Fruit fly (Drosophila melanogaster) whole organism, embryonic: ENCODE measurements around the gene mahe.
A peak's percentile ranks its signal among the peaks of the same experiment; 100 is the strongest.

Experiments
- Adf1 ChIP-seq: fragments of 200-800 bp; sonication (Bioruptor generic); IDR thresholded peaks from 2 replicates; pipeline ENCODE4 v1.3.6; 2022; ENCODE audit warnings: missing biosample characterization, missing genetic modification characterization
- Atf-2 ChIP-seq: fragments of 200-800 bp; sonication (Bioruptor generic); optimal IDR thresholded peaks from 2 replicates; lab custom pipeline; 2016; ENCODE audit warnings: missing biosample characterization, missing genetic modification characterization
- C15 ChIP-seq: fragments of 200-800 bp; sonication (Bioruptor generic); IDR thresholded peaks from 3 replicates; pipeline ENCODE4 v1.3.6; 2022; ENCODE audit warnings: missing biosample characterization, missing genetic modification characterization
- CG10274 ChIP-seq: fragments of 200-800 bp; sonication (Bioruptor generic); optimal IDR thresholded peaks from 3 replicates; lab custom pipeline; 2017; ENCODE audit warnings: missing biosample characterization, mild to moderate bottlenecking, missing genetic modification characterization
- CG11093 ChIP-seq: fragments of 200-800 bp; sonication (Bioruptor generic); IDR thresholded peaks from 3 replicates; pipeline ENCODE4 v1.3.6; 2022; ENCODE audit warnings: missing biosample characterization, missing genetic modification characterization
- CG11695 ChIP-seq: fragments of 200-800 bp; sonication (Bioruptor generic); IDR thresholded peaks from 3 replicates; pipeline ENCODE4 v1.3.6; 2022; ENCODE audit warnings: missing biosample characterization, missing genetic modification characterization
- CG13424 ChIP-seq: fragments of 200-800 bp; sonication (Bioruptor generic); optimal IDR thresholded peaks from 2 replicates; lab custom pipeline; 2019; ENCODE audit warnings: missing biosample characterization, mild to moderate bottlenecking, missing genetic modification characterization, moderate library complexity
- CG2712 ChIP-seq: fragments of 200-800 bp; optimal IDR thresholded peaks from 3 replicates; lab custom pipeline; 2019; ENCODE audit warnings: missing biosample characterization, mild to moderate bottlenecking, missing genetic modification characterization, moderate library complexity
- CG31224 ChIP-seq: fragments of 200-800 bp; sonication (Bioruptor generic); IDR thresholded peaks from 2 replicates; pipeline ENCODE4 v1.3.6; 2022; ENCODE audit warnings: missing biosample characterization, missing genetic modification characterization
- CG34376 ChIP-seq: fragments of 200-800 bp; sonication (Bioruptor generic); optimal IDR thresholded peaks from 2 replicates; lab custom pipeline; 2018; ENCODE audit warnings: missing biosample characterization, mild to moderate bottlenecking, missing genetic modification characterization
- CG4820 ChIP-seq: fragments of 200-800 bp; sonication (Bioruptor generic); optimal IDR thresholded peaks from 3 replicates; lab custom pipeline; 2016; ENCODE audit warnings: missing biosample characterization, missing genetic modification characterization
- CG6175 ChIP-seq: fragments of 200-800 bp; sonication (Bioruptor generic); IDR thresholded peaks from 3 replicates; pipeline ENCODE4 v1.3.6; 2022; ENCODE audit warnings: missing biosample characterization, missing genetic modification characterization
- CG6683 ChIP-seq: fragments of 200-800 bp; sonication (Bioruptor generic); optimal IDR thresholded peaks from 2 replicates; lab custom pipeline; 2017; ENCODE audit warnings: missing biosample characterization, mild to moderate bottlenecking, missing genetic modification characterization, missing genetic modification reagents
- CG7357 ChIP-seq: fragments of 200-800 bp; sonication (Bioruptor generic); IDR thresholded peaks from 3 replicates; pipeline ENCODE4 v1.3.6; 2022; ENCODE audit warnings: missing biosample characterization, missing genetic modification characterization
- CG7786 ChIP-seq: fragments of 200-800 bp; sonication (Bioruptor generic); optimal IDR thresholded peaks from 2 replicates; lab custom pipeline; 2016; ENCODE audit warnings: missing biosample characterization, missing genetic modification characterization
- CG9215 ChIP-seq: fragments of 200-800 bp; sonication (Bioruptor generic); IDR thresholded peaks from 2 replicates; pipeline ENCODE4 v1.3.6; 2022; ENCODE audit warnings: missing biosample characterization, missing genetic modification characterization
- CG9437 ChIP-seq: fragments of 200-800 bp; sonication (Bioruptor generic); optimal IDR thresholded peaks from 2 replicates; lab custom pipeline; 2018; ENCODE audit warnings: missing biosample characterization, mild to moderate bottlenecking, missing genetic modification characterization
- CG9727 ChIP-seq: fragments of 200-800 bp; sonication (Bioruptor generic); optimal IDR thresholded peaks from 3 replicates; lab custom pipeline; 2017; ENCODE audit warnings: missing biosample characterization, mild to moderate bottlenecking, missing genetic modification characterization
- CG9876 ChIP-seq: fragments of 200-800 bp; sonication (Bioruptor generic); optimal IDR thresholded peaks from 2 replicates; lab custom pipeline; 2016; ENCODE audit warnings: missing biosample characterization, missing genetic modification characterization
- D ChIP-seq, 2 experiments: fragments of 200-800 bp in 1 of 2; fragments of >200 bp in 1 of 2; sonication (Bioruptor generic) in 1 of 2; optimal IDR thresholded peaks; 2 replicates in 1 of 2; 3 replicates in 1 of 2; lab custom pipeline; 2017; ENCODE audit warnings: mild to moderate bottlenecking in 1 of 2, missing biosample characterization in 1 of 2, missing genetic modification characterization in 1 of 2, missing genetic modification reagents in 1 of 2
- Deaf1 ChIP-seq: fragments of 200-800 bp; optimal IDR thresholded peaks from 3 replicates; lab custom pipeline; 2019; ENCODE audit warnings: missing biosample characterization, mild to moderate bottlenecking, missing genetic modification characterization, moderate library complexity
- Dll ChIP-seq: fragments of 200-800 bp; sonication (Bioruptor generic); IDR thresholded peaks from 4 replicates; pipeline ENCODE4 v1.3.6; 2022; ENCODE audit warnings: missing biosample characterization, missing genetic modification characterization; ENCODE audit not compliant: partially characterized antibody
- HLH54F ChIP-seq: fragments of 200-800 bp; sonication (Bioruptor generic); optimal IDR thresholded peaks from 3 replicates; lab custom pipeline; 2016; ENCODE audit warnings: missing biosample characterization, missing genetic modification characterization
- Med ChIP-seq: fragments of 200-800 bp; sonication (Bioruptor generic); peaks from one replicate; lab custom pipeline; 2016; ENCODE audit warnings: missing biosample characterization, missing genetic modification characterization, mild to moderate bottlenecking, inconsistent platforms, moderate library complexity
- Optix ChIP-seq: fragments of 200-800 bp; sonication (Bioruptor generic); IDR thresholded peaks from 3 replicates; pipeline ENCODE4 v1.3.6; 2022; ENCODE audit warnings: missing biosample characterization, missing genetic modification characterization
- Spps ChIP-seq: fragments of 200-800 bp; sonication (Bioruptor generic); optimal IDR thresholded peaks from 2 replicates; lab custom pipeline; 2018; ENCODE audit warnings: missing biosample characterization, mild to moderate bottlenecking, missing genetic modification characterization
- Xrp1 ChIP-seq: fragments of 200-800 bp; sonication (Bioruptor generic); IDR thresholded peaks from 2 replicates; pipeline ENCODE4 v1.3.6; 2022; ENCODE audit warnings: missing biosample characterization, missing genetic modification characterization
- abd-A ChIP-seq: fragments of 200-800 bp; sonication (Bioruptor generic); optimal IDR thresholded peaks from 3 replicates; lab custom pipeline; 2019; ENCODE audit warnings: missing biosample characterization, mild to moderate bottlenecking, missing genetic modification characterization, moderate library complexity
- ase ChIP-seq: fragments of 200-800 bp; sonication (Bioruptor generic); IDR thresholded peaks from 3 replicates; pipeline ENCODE4 v1.3.6; 2022; ENCODE audit warnings: missing biosample characterization, missing genetic modification characterization
- ewg ChIP-seq: fragments of 200-800 bp; sonication (Bioruptor generic); optimal IDR thresholded peaks from 3 replicates; lab custom pipeline; 2017; ENCODE audit warnings: mild to moderate bottlenecking, missing biosample characterization, missing genetic modification reagents, missing genetic modification characterization
- exex ChIP-seq: fragments of 200-800 bp; sonication (Bioruptor generic); optimal IDR thresholded peaks from 4 replicates; lab custom pipeline; 2018; ENCODE audit warnings: missing biosample characterization, mild to moderate bottlenecking, missing genetic modification characterization, moderate library complexity
- fd3F ChIP-seq: fragments of 200-800 bp; sonication (Bioruptor generic); optimal IDR thresholded peaks from 2 replicates; lab custom pipeline; 2018; ENCODE audit warnings: missing biosample characterization, mild to moderate bottlenecking, missing genetic modification characterization, moderate library complexity
- h ChIP-seq: fragments of >200 bp; optimal IDR thresholded peaks from 2 replicates; lab custom pipeline; 2017
- kah ChIP-seq: fragments of 200-800 bp; sonication (Bioruptor generic); optimal IDR thresholded peaks from 2 replicates; lab custom pipeline; 2018; ENCODE audit warnings: missing biosample characterization, mild to moderate bottlenecking, missing genetic modification characterization
- kni ChIP-seq: fragments of 200-800 bp; sonication (Bioruptor generic); optimal IDR thresholded peaks from 3 replicates; lab custom pipeline; 2017; ENCODE audit warnings: mild to moderate bottlenecking, missing biosample characterization, missing genetic modification reagents, missing genetic modification characterization
- lab ChIP-seq: fragments of 200-800 bp; sonication (Bioruptor generic); optimal IDR thresholded peaks from 3 replicates; lab custom pipeline; 2017; ENCODE audit warnings: missing biosample characterization, missing genetic modification characterization, mild to moderate bottlenecking, moderate library complexity, missing genetic modification reagents
- lmd ChIP-seq: fragments of 200-800 bp; sonication (Bioruptor generic); IDR thresholded peaks from 2 replicates; pipeline ENCODE4 v1.3.6; 2022; ENCODE audit warnings: missing biosample characterization, missing genetic modification characterization
- mirr ChIP-seq: fragments of 200-800 bp; sonication (Bioruptor generic); optimal IDR thresholded peaks from 3 replicates; lab custom pipeline; 2018; ENCODE audit warnings: missing biosample characterization, mild to moderate bottlenecking, missing genetic modification characterization
- nerfin-1 ChIP-seq: fragments of 200-800 bp; sonication (Bioruptor generic); optimal IDR thresholded peaks from 3 replicates; lab custom pipeline; 2019; ENCODE audit warnings: missing biosample characterization, mild to moderate bottlenecking, missing genetic modification characterization, moderate library complexity
- org-1 ChIP-seq: fragments of 200-800 bp; sonication (Bioruptor generic); optimal IDR thresholded peaks from 2 replicates; lab custom pipeline; 2017; ENCODE audit warnings: missing biosample characterization, missing genetic modification characterization
- pb ChIP-seq: fragments of 200-800 bp; sonication (Bioruptor generic); optimal IDR thresholded peaks from 3 replicates; lab custom pipeline; 2016; ENCODE audit warnings: missing biosample characterization, missing genetic modification characterization
- phol ChIP-seq: fragments of 200-800 bp; sonication (Bioruptor generic); optimal IDR thresholded peaks from 3 replicates; lab custom pipeline; 2018; ENCODE audit warnings: missing biosample characterization, mild to moderate bottlenecking, missing genetic modification characterization, moderate library complexity
- shn ChIP-seq: fragments of 200-800 bp; sonication (Bioruptor generic); optimal IDR thresholded peaks from 3 replicates; lab custom pipeline; 2016; ENCODE audit warnings: missing biosample characterization, missing genetic modification characterization
- tin ChIP-seq: fragments of 200-800 bp; sonication (Bioruptor generic); optimal IDR thresholded peaks from 3 replicates; lab custom pipeline; 2016; ENCODE audit warnings: missing biosample characterization, missing genetic modification characterization
- trem ChIP-seq: fragments of 200-800 bp; optimal IDR thresholded peaks from 3 replicates; lab custom pipeline; 2019; ENCODE audit warnings: missing biosample characterization, mild to moderate bottlenecking, missing genetic modification characterization, moderate library complexity
- tx ChIP-seq: fragments of 200-800 bp; sonication (Bioruptor generic); optimal IDR thresholded peaks from 2 replicates; lab custom pipeline; 2016; ENCODE audit warnings: missing biosample characterization, missing genetic modification characterization
- vfl ChIP-seq: fragments of 200-800 bp; sonication (Bioruptor generic); optimal IDR thresholded peaks from 2 replicates; lab custom pipeline; 2016; ENCODE audit warnings: missing biosample characterization, missing genetic modification characterization
- yki ChIP-seq: fragments of >200 bp; optimal IDR thresholded peaks from 3 replicates; lab custom pipeline; 2018

mahe gene

dm6 chrX:7944772-7945722 is 13.9 kb upstream of the mahe start (continued):
- no peak for TF ChIP-seq CG9215 (GFP tag; lab: Robert Waterston, UW)
- TF ChIP-seq ase (GFP tag; lab: Robert Waterston, UW) = no peak
- TF ChIP-seq CG4820 (GFP tag; lab: Kevin White, UChicago) = peak; percentile 8
- peak; percentile 85 for TF ChIP-seq Med
- TF ChIP-seq Atf-2 = peak; percentile 8
- no peak for TF ChIP-seq trem
- TF ChIP-seq CG7786 (GFP tag; lab: Kevin White, UChicago) = peak; percentile 22
- TF ChIP-seq D (optimal IDR thresholded peaks at IDR 0.05; lab: Kevin White, UChicago) = no peak
- no peak for TF ChIP-seq D (GFP tag; optimal IDR thresholded peaks at IDR 0.05; lab: Kevin White, UChicago)
- peak; percentile 17 for TF ChIP-seq vfl
- peak; percentile 33 for TF ChIP-seq CG13424
- no peak for TF ChIP-seq CG9437 (GFP tag; lab: Kevin White, UChicago)
- peak; percentile 58 for TF ChIP-seq exex
- peak; percentile 23 for TF ChIP-seq CG2712 (tag; lab: Kevin White, UChicago)
- TF ChIP-seq mirr (GFP tag; lab: Kevin White, UChicago) = peak; percentile 43
- peak; percentile 50; the same call in 1 of the 2 replicates for TF ChIP-seq Adf1 (GFP tag; lab: Robert Waterston, UW)
- TF ChIP-seq CG7357 (GFP tag; lab: Robert Waterston, UW) = no peak
- TF ChIP-seq kah = no peak
- TF ChIP-seq Dll = 0 out of 4 replicates have a peak, but pooled peaks have one; percentile 37
- TF ChIP-seq Xrp1 (GFP tag; lab: Robert Waterston, UW) = 0 out of 2 replicates have a peak, but pooled peaks have one; percentile 33
- TF ChIP-seq CG6683 (GFP tag; lab: Kevin White, UChicago) = no peak
- TF ChIP-seq CG31224 = no peak
- peak; percentile 42 for TF ChIP-seq Deaf1 (tag; lab: Kevin White, UChicago)
- no peak for TF ChIP-seq Optix (GFP tag; lab: Robert Waterston, UW)
- TF ChIP-seq CG9876 = no peak
- peak; percentile 61 for TF ChIP-seq CG34376
- TF ChIP-seq CG6175 (GFP tag; lab: Robert Waterston, UW) = 0 out of 3 replicates have a peak, but pooled peaks have one; percentile 10
- TF ChIP-seq ewg = peak; percentile 1
- TF ChIP-seq tin = no peak
- no peak for TF ChIP-seq org-1 (GFP tag; lab: Kevin White, UChicago)
- peak; percentile 8 for TF ChIP-seq pb (GFP tag; lab: Kevin White, UChicago)
- TF ChIP-seq kni (GFP tag; lab: Kevin White, UChicago) = peak; percentile 42
- TF ChIP-seq h (lab: Kevin White, UChicago) = no peak
- peak; percentile 97 for TF ChIP-seq CG10274 (GFP tag; lab: Kevin White, UChicago)
- TF ChIP-seq CG11093 (GFP tag; lab: Robert Waterston, UW) = no peak
- TF ChIP-seq HLH54F = no peak
- peak; percentile 25 for TF ChIP-seq nerfin-1 (tag; lab: Kevin White, UChicago)
- TF ChIP-seq CG11695 (GFP tag; lab: Robert Waterston, UW) = 0 out of 3 replicates have a peak, but pooled peaks have one; percentile 24
- TF ChIP-seq phol (tag; lab: Kevin White, UChicago) = peak; percentile 26
- peak; percentile 7 for TF ChIP-seq yki (lab: Kevin White, UChicago)
- TF ChIP-seq fd3F (GFP tag; lab: Kevin White, UChicago) = no peak
- no peak for TF ChIP-seq C15
- TF ChIP-seq lmd (GFP tag; lab: Robert Waterston, UW) = peak; percentile 45; the same call in 1 of the 2 replicates
- peak; percentile 3 for TF ChIP-seq CG9727 (GFP tag; lab: Kevin White, UChicago)
- TF ChIP-seq shn (GFP tag; lab: Kevin White, UChicago) = peak; percentile 19
- peak; percentile 38 for TF ChIP-seq abd-A
- no peak for TF ChIP-seq Spps (tag; lab: Kevin White, UChicago)
- TF ChIP-seq tx (GFP tag; lab: Kevin White, UChicago) = no peak
- TF ChIP-seq lab (GFP tag; lab: Kevin White, UChicago) = peak; percentile 68
